Worm (Caenorhabditis elegans): ENCODE results near the gene Y57G11C.31.

ce11 chrIV:14704155-14704554 is 27.0 kb downstream of the Y57G11C.31 start, which contains the start of gene Y57G11C.40:
- TF ChIP-seq R02D3.7 (tag; optimal IDR thresholded peaks at IDR 0.05), result no peak
- no peak for TF ChIP-seq nhr-237 (tag; optimal IDR thresholded peaks at IDR 0.05)
- no peak for TF ChIP-seq php-3 (GFP tag; IDR thresholded peaks at IDR 0.05)
- no peak for TF ChIP-seq zip-11 (GFP tag; IDR thresholded peaks at IDR 0.05)
- TF ChIP-seq jun-1 (tag; optimal IDR thresholded peaks at IDR 0.05), result no peak
